Fruit fly (Drosophila melanogaster) whole organism, pupa: ENCODE data around the gene NK7.1.

ENCODE experiments used
- CG10348 ChIP-seq: fragments of 200-800 bp; sonication (Bioruptor generic); IDR thresholded peaks from 2 replicates; pipeline ENCODE4 v1.3.6; 2022; ENCODE audit warnings: missing biosample characterization, missing genetic modification characterization
- CG12605 ChIP-seq: fragments of 200-800 bp; sonication (Bioruptor generic); IDR thresholded peaks from 2 replicates; pipeline ENCODE4 v1.3.6; 2022; ENCODE audit warnings: missing biosample characterization, missing genetic modification characterization
- CG13204 ChIP-seq: fragments of 200-800 bp; sonication (Bioruptor generic); optimal IDR thresholded peaks from 2 replicates; lab custom pipeline; 2018; ENCODE audit warnings: missing biosample characterization, mild to moderate bottlenecking, missing genetic modification characterization, moderate library complexity
- CG14655 ChIP-seq: fragments of 200-800 bp; sonication (Bioruptor generic); optimal IDR thresholded peaks from 3 replicates; lab custom pipeline; 2017; ENCODE audit warnings: mild to moderate bottlenecking, missing biosample characterization, missing genetic modification reagents, missing genetic modification characterization
- CG15710 ChIP-seq: fragments of 200-800 bp; sonication (Bioruptor generic); optimal IDR thresholded peaks from 2 replicates; lab custom pipeline; 2018; ENCODE audit warnings: missing biosample characterization, mild to moderate bottlenecking, missing genetic modification characterization, moderate library complexity
- CG17806 ChIP-seq: fragments of 200-800 bp; sonication (Bioruptor generic); optimal IDR thresholded peaks from 2 replicates; lab custom pipeline; 2018; ENCODE audit warnings: missing biosample characterization, mild to moderate bottlenecking, missing genetic modification characterization, moderate library complexity
- CG32121 ChIP-seq: fragments of 200-800 bp; sonication (Bioruptor generic); IDR thresholded peaks from 2 replicates; pipeline ENCODE4 v1.3.6; 2022; ENCODE audit warnings: missing biosample characterization, missing genetic modification characterization
- CG34367 ChIP-seq: fragments of 200-800 bp; sonication (Bioruptor generic); optimal IDR thresholded peaks from 2 replicates; lab custom pipeline; 2018; ENCODE audit warnings: missing biosample characterization, mild to moderate bottlenecking, missing genetic modification characterization
- CG4496 ChIP-seq: fragments of 200-800 bp; sonication (Bioruptor generic); IDR thresholded peaks from 3 replicates; pipeline ENCODE4 v1.3.6; 2022; ENCODE audit warnings: missing biosample characterization, missing genetic modification characterization
- CG8159 ChIP-seq: fragments of 200-800 bp; sonication (Bioruptor generic); optimal IDR thresholded peaks from 3 replicates; lab custom pipeline; 2018; ENCODE audit warnings: missing biosample characterization, mild to moderate bottlenecking, missing genetic modification characterization, moderate library complexity
- CG8301 ChIP-seq: fragments of 200-800 bp; sonication (Bioruptor generic); optimal IDR thresholded peaks from 2 replicates; lab custom pipeline; 2018; ENCODE audit warnings: missing biosample characterization, mild to moderate bottlenecking, missing genetic modification characterization
- CG9948 ChIP-seq: fragments of 200-800 bp; sonication (Bioruptor generic); optimal IDR thresholded peaks from 2 replicates; lab custom pipeline; 2018; ENCODE audit warnings: missing biosample characterization, mild to moderate bottlenecking, missing genetic modification characterization, moderate library complexity
- D1 ChIP-seq: fragments of 200-800 bp; sonication (Bioruptor generic); optimal IDR thresholded peaks from 2 replicates; lab custom pipeline; 2018; ENCODE audit warnings: missing biosample characterization, mild to moderate bottlenecking, missing genetic modification characterization, moderate library complexity
- EcR ChIP-seq: fragments of 200-800 bp; sonication (Bioruptor generic); optimal IDR thresholded peaks from 3 replicates; lab custom pipeline; 2019; ENCODE audit warnings: missing biosample characterization, missing genetic modification characterization, mild to moderate bottlenecking, moderate library complexity, missing genetic modification reagents
- Ets98B ChIP-seq: fragments of 200-800 bp; sonication (Bioruptor generic); IDR thresholded peaks from 2 replicates; pipeline ENCODE4 v1.3.6; 2022; ENCODE audit warnings: missing biosample characterization, missing genetic modification characterization
- Pif1A ChIP-seq: fragments of 200-800 bp; sonication (Bioruptor generic); optimal IDR thresholded peaks from 3 replicates; lab custom pipeline; 2016; ENCODE audit warnings: missing biosample characterization, missing genetic modification characterization
- Pif1B ChIP-seq: fragments of 200-800 bp; sonication (Bioruptor generic); optimal IDR thresholded peaks from 3 replicates; lab custom pipeline; 2016; ENCODE audit warnings: missing biosample characterization, missing genetic modification characterization
- Snoo ChIP-seq: fragments of 200-800 bp; sonication (Bioruptor generic); optimal IDR thresholded peaks from 3 replicates; lab custom pipeline; 2017; ENCODE audit warnings: missing biosample characterization, mild to moderate bottlenecking, missing genetic modification characterization, inconsistent platforms
- fd96Ca ChIP-seq: fragments of 200-800 bp; sonication (Bioruptor generic); IDR thresholded peaks from 3 replicates; pipeline ENCODE4 v1.3.6; 2022; ENCODE audit warnings: missing biosample characterization, missing genetic modification characterization
- gl ChIP-seq: fragments of 200-800 bp; sonication (Bioruptor generic); optimal IDR thresholded peaks from 2 replicates; lab custom pipeline; 2018; ENCODE audit warnings: missing biosample characterization, mild to moderate bottlenecking, missing genetic modification characterization
- rn ChIP-seq: fragments of 200-800 bp; sonication (Bioruptor generic); IDR thresholded peaks from 2 replicates; pipeline ENCODE4 v1.3.6; 2022; ENCODE audit warnings: missing biosample characterization, missing genetic modification characterization

The NK7.1 gene

DNA sequence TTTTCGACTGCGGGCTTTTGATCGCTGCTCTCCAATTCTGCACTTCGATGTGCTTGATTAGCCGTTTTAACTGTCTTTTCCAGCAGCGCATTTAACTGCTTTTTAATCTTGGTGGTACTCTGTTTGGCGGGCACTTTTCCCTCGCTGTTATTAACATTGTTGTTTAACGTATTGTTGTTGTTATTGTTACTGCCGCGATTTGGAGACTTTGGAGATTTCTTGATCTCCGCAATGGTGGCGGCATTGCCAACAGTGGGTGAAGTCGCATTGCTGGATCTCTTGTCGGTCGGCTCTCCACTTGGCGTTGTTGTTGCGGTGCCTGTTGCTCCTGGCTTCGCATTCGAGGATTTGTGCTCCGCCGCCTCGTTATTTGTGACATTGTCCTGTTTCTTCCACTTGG is 42.1 kb downstream of the NK7.1 start:
- TF ChIP-seq CG8159 (no peak), CG32121 (GFP tag; lab: Robert Waterston, UW) (no peak), D1 (tag; lab: Kevin White, UChicago) (no peak), CG34367 (tag; lab: Kevin White, UChicago) (no peak)

DNA sequence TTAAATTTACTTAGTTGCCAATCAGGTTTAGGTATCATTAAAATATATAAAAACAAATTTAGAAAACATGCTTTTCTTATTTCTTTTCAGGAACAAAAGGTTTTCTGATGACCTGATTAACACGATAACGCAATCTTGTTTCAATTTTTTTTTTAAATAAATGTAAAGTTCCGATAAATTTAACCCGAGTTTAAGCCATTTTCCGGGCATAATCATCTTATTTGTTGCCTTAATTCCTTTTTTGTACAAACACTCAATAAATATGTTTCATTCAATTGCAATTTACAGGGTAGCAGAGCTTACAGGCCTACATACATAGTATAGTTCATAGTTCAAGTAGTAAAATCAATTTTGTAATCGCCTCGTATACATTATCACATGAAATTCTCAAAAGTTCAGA is 43.2 kb downstream of the NK7.1 start:
- no peak for TF ChIP-seq gl (tag; lab: Kevin White, UChicago)
- no peak for TF ChIP-seq Pif1A
- no peak for TF ChIP-seq CG34367 (tag; lab: Kevin White, UChicago)

DNA sequence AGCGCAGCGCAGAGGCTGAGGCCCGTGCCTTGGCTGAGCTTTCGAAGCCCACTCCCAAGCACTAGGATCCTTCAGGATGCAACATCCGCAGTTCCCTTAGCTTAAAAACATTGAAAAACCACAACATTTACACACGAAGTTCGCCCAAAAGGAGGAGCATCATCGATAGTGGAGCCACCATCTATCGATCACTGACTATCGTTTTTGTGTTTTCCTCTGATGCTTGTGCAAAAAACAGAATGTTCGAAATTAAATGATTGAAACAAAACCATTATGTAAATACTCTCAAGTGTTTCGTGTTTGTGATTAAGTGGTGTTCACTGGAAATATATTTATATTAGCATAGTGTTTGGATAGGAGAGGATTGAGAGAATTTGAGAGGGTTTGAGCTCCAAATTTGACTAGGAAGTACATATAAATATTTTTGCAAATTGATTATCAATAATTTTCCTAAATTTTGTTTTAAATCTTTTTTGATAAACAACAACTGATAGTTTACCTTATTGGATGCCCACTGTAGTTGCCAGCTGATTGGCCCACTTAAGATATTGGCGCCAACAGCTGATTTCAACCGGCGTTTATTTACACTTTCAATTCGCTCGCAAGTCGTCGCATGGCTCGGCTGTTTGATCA is 45.2 kb downstream of the NK7.1 start, which contains the start of gene spn-B:
TSS of gene spn-B (plus strand) at position 580 of the 633 bp plus-strand sequence.
- no peak for TF ChIP-seq gl (tag; lab: Kevin White, UChicago)
- no peak for TF ChIP-seq EcR (GFP tag; lab: Kevin White, UChicago)
- peak; percentile 62 for TF ChIP-seq CG12605 (GFP tag; lab: Robert Waterston, UW)
- peak; percentile 72 for TF ChIP-seq CG8159
- no peak; the same call in 1 of the 2 replicates for TF ChIP-seq rn (GFP tag; lab: Robert Waterston, UW)
- peak; percentile 72; the same call in 1 of the 2 replicates for TF ChIP-seq CG32121 (GFP tag; lab: Robert Waterston, UW)
- peak; percentile 67 for TF ChIP-seq CG34367 (tag; lab: Kevin White, UChicago)
- peak; percentile 56; the same call in 2 of the 3 replicates for TF ChIP-seq fd96Ca (GFP tag; lab: Robert Waterston, UW)
- peak; percentile 85 for TF ChIP-seq Snoo (tag; lab: Kevin White, UChicago)
- TF ChIP-seq CG15710 (tag; lab: Kevin White, UChicago): peak; percentile 65
- peak; percentile 73 for TF ChIP-seq CG9948
- TF ChIP-seq CG10348 (GFP tag; lab: Robert Waterston, UW): no peak
- TF ChIP-seq CG13204 (GFP tag; lab: Kevin White, UChicago): no peak
- peak; percentile 74 for TF ChIP-seq CG17806
- peak; percentile 80 for TF ChIP-seq CG4496 (GFP tag; lab: Robert Waterston, UW)
- peak; percentile 76 for TF ChIP-seq CG8301 (tag; lab: Kevin White, UChicago)
- TF ChIP-seq Pif1B (GFP tag; lab: Kevin White, UChicago): peak; percentile 69
- TF ChIP-seq Ets98B: peak; percentile 77

DNA sequence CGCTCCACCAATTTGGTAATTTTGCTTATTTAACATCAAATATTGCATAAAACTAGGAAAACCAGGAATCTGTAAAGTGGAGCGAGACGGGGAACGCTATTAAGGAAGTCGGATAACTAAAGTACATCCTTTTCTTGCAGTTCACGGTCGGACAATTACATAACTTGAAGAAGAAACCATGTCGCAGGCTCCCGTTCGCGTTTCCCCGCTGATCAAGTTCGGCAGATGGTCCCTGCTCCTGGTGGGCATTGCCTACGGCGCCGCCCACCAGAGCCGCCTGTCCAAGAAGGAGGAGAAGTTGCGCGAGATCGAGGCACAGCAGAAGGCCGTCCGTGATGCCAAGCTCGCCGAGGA is 45.7 kb downstream of the NK7.1 start:
- TF ChIP-seq CG8301 (tag; lab: Kevin White, UChicago) (no peak), CG15710 (tag; lab: Kevin White, UChicago) (no peak), CG13204 (GFP tag; lab: Kevin White, UChicago) (no peak), CG14655 (no peak), D1 (tag; lab: Kevin White, UChicago) (no peak), Pif1A (no peak), CG17806 (no peak), EcR (GFP tag; lab: Kevin White, UChicago) (no peak), fd96Ca (GFP tag; lab: Robert Waterston, UW) (no peak), CG34367 (tag; lab: Kevin White, UChicago) (no peak), CG12605 (GFP tag; lab: Robert Waterston, UW) (no peak), CG10348 (GFP tag; lab: Robert Waterston, UW) (no peak), CG32121 (GFP tag; lab: Robert Waterston, UW) (no peak), CG9948 (no peak), CG4496 (GFP tag; lab: Robert Waterston, UW) (no peak), Snoo (tag; lab: Kevin White, UChicago) (no peak), Pif1B (GFP tag; lab: Kevin White, UChicago) (no peak), Ets98B (no peak), CG8159 (no peak)

DNA sequence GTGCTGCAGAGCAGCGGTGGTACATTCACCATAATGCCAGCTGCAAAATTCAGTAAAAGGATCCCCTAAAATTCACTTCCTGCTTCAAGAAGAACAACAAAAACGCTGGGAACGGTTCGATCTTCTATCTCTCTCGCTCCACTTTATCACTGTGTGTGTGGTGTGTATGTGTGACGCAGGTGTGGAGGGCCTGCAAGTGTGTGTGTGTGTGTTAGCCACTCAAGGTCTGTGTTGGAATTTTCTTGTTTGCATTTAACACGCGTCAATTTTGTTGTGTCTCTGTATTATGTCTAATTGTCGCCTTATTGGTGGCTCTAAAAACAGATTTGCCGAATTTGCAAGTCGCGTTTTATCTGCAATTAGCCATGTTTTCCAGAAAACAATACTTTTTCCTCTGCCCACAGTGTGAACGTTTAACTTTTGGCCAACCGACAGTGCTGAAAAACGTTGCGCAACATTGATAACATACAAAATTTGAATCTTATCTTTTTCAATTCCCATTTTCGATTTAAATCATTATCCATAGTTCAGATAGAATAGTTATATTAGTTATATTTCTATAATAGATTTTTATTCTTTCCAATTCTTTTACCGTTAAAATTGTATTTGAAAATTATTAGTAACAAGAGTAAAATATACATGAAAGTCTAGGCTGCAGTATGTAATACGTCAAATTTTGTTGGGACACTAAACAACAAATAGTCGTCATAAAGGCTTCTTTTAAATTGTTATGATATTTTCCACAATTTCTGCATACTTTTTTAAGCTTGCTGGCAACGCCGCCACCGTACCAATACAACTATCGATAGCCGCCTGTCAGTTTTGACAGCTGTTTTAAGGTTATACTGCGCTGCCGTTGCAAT is 46.3 kb downstream of the NK7.1 start, which contains the start of the genes Afti and ATPsynE:
TSS of gene Afti (minus strand) at position 440 of the 863 bp plus-strand sequence.
TSS of gene ATPsynE (plus strand) at position 698 of the 863 bp plus-strand sequence.
- peak; percentile 56 for TF ChIP-seq CG15710 (tag; lab: Kevin White, UChicago)
- TF ChIP-seq rn (GFP tag; lab: Robert Waterston, UW): no peak
- no peak for TF ChIP-seq Pif1B (GFP tag; lab: Kevin White, UChicago)
- TF ChIP-seq gl (tag; lab: Kevin White, UChicago): no peak
- TF ChIP-seq fd96Ca (GFP tag; lab: Robert Waterston, UW): peak; percentile 54
- no peak for TF ChIP-seq CG13204 (GFP tag; lab: Kevin White, UChicago)
- peak; percentile 41; the same call in 1 of the 2 replicates for TF ChIP-seq CG32121 (GFP tag; lab: Robert Waterston, UW)
- no peak for TF ChIP-seq CG8159
- peak; percentile 57 for TF ChIP-seq CG17806
- TF ChIP-seq EcR (GFP tag; lab: Kevin White, UChicago): no peak
- no peak for TF ChIP-seq CG12605 (GFP tag; lab: Robert Waterston, UW)
- TF ChIP-seq CG34367 (tag; lab: Kevin White, UChicago): peak; percentile 33
- no peak for TF ChIP-seq CG14655
- TF ChIP-seq Ets98B: peak; percentile 52
- TF ChIP-seq CG9948: no peak
- TF ChIP-seq Pif1A: no peak
- peak; percentile 52 for TF ChIP-seq Snoo (tag; lab: Kevin White, UChicago)
- TF ChIP-seq CG4496 (GFP tag; lab: Robert Waterston, UW): peak; percentile 78
- TF ChIP-seq CG8301 (tag; lab: Kevin White, UChicago): no peak
- TF ChIP-seq, all 21 proteins: peak for 8
